Worm (Caenorhabditis elegans): Measurements from ENCODE around the gene M03F4.6.

DNA sequence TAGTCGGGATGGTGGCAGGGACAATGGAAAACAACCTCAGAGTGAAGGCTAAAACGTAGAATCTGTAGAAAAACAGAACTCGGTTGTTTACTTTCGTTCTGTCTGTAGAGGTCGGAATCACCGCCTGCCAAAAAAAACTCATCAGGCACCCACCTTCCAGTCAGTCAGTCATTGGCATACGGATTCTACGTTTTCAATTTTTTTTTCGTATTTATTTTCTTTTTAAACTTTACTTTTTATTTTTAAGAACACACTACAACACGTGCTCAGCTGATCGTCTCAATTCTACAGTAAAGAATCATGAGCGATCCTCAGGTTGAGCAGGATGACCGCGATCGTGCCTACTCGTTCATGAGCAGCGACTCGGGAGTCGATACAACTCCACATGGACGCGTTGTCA, 7.4 kb upstream of the M03F4.6 start, which contains the start of gene lfi-1:
- TF ChIP-seq bed-1 (GFP tag; IDR thresholded peaks at IDR 0.05) (no peak), ccch-3 (GFP tag; optimal IDR thresholded peaks at IDR 0.05) (no peak), nhr-80 (tag; optimal IDR thresholded peaks at IDR 0.05) (no peak), ceh-79 (tag; optimal IDR thresholded peaks at IDR 0.05) (no peak), lin-35 (GFP tag; optimal IDR thresholded peaks at IDR 0.05) (no peak), somi-1 (GFP tag; optimal IDR thresholded peaks at IDR 0.05) (no peak), rcor-1 (GFP tag; IDR thresholded peaks at IDR 0.05) (no peak), snpc-4 (GFP tag; optimal IDR thresholded peaks at IDR 0.05) (no peak), snpc-4 (tag; optimal IDR thresholded peaks at IDR 0.05) (no peak), madf-3 (GFP tag; IDR thresholded peaks at IDR 0.05) (no peak)

All from whole organism, young adult.